Fruit fly (Drosophila melanogaster): ENCODE data around the gene GstD11.
A peak's percentile ranks its signal among the peaks of the same experiment; 100 is the strongest.

- no peak for TF ChIP-seq lola (GFP tag; optimal IDR thresholded peaks at IDR 0.05)
- no peak for TF ChIP-seq rgr (GFP tag; optimal IDR thresholded peaks at IDR 0.05)
- TF ChIP-seq dmrt93B (GFP tag; optimal IDR thresholded peaks at IDR 0.05) = no peak
- TF ChIP-seq fru (GFP tag; optimal IDR thresholded peaks at IDR 0.05) = peak; percentile 17
- no peak for TF ChIP-seq tai (GFP tag; optimal IDR thresholded peaks at IDR 0.05)
- no peak for TF ChIP-seq Vsx2 (GFP tag; optimal IDR thresholded peaks at IDR 0.05; ENCODE audit: partially characterized antibody)
- no peak for TF ChIP-seq ey (GFP tag; optimal IDR thresholded peaks at IDR 0.05)
- no peak for TF ChIP-seq sv (GFP tag; optimal IDR thresholded peaks at IDR 0.05)
Measured at dm6 chr3R:12408160-12408559, 25.0 kb downstream of the GstD11 start, which contains the start of gene CG5196.

Data from whole organism, wandering third instar larva.